Worm (Caenorhabditis elegans) whole organism, L3 larva: ENCODE results near the gene str-3.

ENCODE experiments used
- R02D3.7 ChIP-seq: fragments of 150-350 bp; optimal IDR thresholded peaks from 2 replicates; lab custom pipeline; 2014; ENCODE audit warnings: missing biosample characterization, missing genetic modification characterization
- aly-2 ChIP-seq: fragments of 150-350 bp; optimal IDR thresholded peaks from 2 replicates; lab custom pipeline; 2014; ENCODE audit warnings: missing biosample characterization, missing genetic modification characterization
- ama-1 ChIP-seq: fragments of 150-350 bp; optimal IDR thresholded peaks from 2 replicates; lab custom pipeline; 2018
- elt-3 ChIP-seq, 3 experiments: fragments of 150-350 bp in 1 of 3; sonication (generic microtip) in 2 of 3; optimal IDR thresholded peaks; 2 replicates in 2 of 3; 4 replicates in 1 of 3; lab custom pipeline; 2014 to 2017; ENCODE audit warnings: missing biosample characterization in 3 of 3, missing genetic modification characterization in 3 of 3
- fos-1 ChIP-seq: fragments of 150-350 bp; optimal IDR thresholded peaks from 2 replicates; lab custom pipeline; 2014; ENCODE audit warnings: missing biosample characterization, missing genetic modification characterization
- jun-1 ChIP-seq: fragments of 150-350 bp; optimal IDR thresholded peaks from 2 replicates; lab custom pipeline; 2014; ENCODE audit warnings: missing biosample characterization, missing genetic modification reagents, missing genetic modification characterization
- nfya-1 ChIP-seq: sonication (generic microtip); optimal IDR thresholded peaks from 2 replicates; lab custom pipeline; 2017; ENCODE audit warnings: missing genetic modification characterization, mild to moderate bottlenecking, missing compliant biosample characterization, antibody characterized with exemption, moderate library complexity; ENCODE audit not compliant: insufficient read depth
- nhr-11 ChIP-seq: fragments of 150-350 bp; optimal IDR thresholded peaks from 2 replicates; lab custom pipeline; 2014; ENCODE audit warnings: missing biosample characterization, missing genetic modification characterization
- nhr-237 ChIP-seq: fragments of 150-350 bp; optimal IDR thresholded peaks from 2 replicates; lab custom pipeline; 2014; ENCODE audit warnings: missing biosample characterization, missing genetic modification characterization
- unc-62 ChIP-seq: fragments of 150-350 bp; sonication (generic microtip); optimal IDR thresholded peaks from 4 replicates; lab custom pipeline; 2014; ENCODE audit warnings: missing biosample characterization, missing genetic modification reagents, missing genetic modification characterization
- zag-1 ChIP-seq: fragments of 150-350 bp; optimal IDR thresholded peaks from 2 replicates; lab custom pipeline; 2014; ENCODE audit warnings: missing biosample characterization, missing genetic modification characterization

DNA sequence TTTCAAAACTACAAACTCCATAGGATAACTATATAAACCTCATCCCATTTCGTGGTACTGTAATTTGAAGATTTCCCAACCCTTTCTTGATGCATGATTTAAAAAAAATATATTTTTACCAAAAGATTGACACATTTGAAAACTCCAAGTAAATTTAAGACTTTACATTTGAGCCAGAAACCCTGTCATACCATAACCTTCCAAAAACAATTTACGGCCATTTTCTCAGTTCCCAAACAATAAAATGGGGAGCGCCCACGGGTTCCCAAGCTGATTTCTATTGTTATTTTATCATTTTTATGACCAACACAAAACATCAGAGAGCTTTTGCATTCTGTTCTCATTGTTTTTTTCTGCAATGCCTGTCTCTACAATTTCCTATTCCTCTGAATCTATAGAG, 12.5 kb upstream of the str-3 start, which contains the start of gene clc-9:
- TF ChIP-seq fos-1 (tag; lab: Kevin White, UChicago) (no peak), jun-1 (tag; lab: Kevin White, UChicago) (no peak), unc-62 (GFP tag; lab: Kevin White, UChicago) (no peak), aly-2 (tag; lab: Kevin White, UChicago) (no peak), zag-1 (tag; lab: Kevin White, UChicago) (no peak), nhr-237 (tag; lab: Kevin White, UChicago) (no peak), R02D3.7 (no peak), nhr-11 (tag; lab: Kevin White, UChicago) (no peak), nfya-1 (tag; lab: Kevin White, UChicago) (no peak), elt-3 (tag; optimal IDR thresholded peaks at IDR 0.05; lab: Kevin White, UChicago) (no peak), ama-1 (no peak)
